Fruit fly (Drosophila melanogaster): Measurements from ENCODE around the gene CG9316.

dm6 chr2L:20690055-20690454, 36.3 kb downstream of the CG9316 start:
- TF ChIP-seq usp (GFP tag; optimal IDR thresholded peaks at IDR 0.05) (no peak), CG8478 (optimal IDR thresholded peaks at IDR 0.05) (no peak), pan (optimal IDR thresholded peaks at IDR 0.05) (no peak), Dll (optimal IDR thresholded peaks at IDR 0.05) (no peak), EcR (GFP tag; optimal IDR thresholded peaks at IDR 0.05) (no peak)

Measured in whole organism.